Fruit fly (Drosophila melanogaster): ENCODE data around the gene CG44153.
A peak's percentile ranks its signal among the peaks of the same experiment; 100 is the strongest.

The CG44153 gene

DNA sequence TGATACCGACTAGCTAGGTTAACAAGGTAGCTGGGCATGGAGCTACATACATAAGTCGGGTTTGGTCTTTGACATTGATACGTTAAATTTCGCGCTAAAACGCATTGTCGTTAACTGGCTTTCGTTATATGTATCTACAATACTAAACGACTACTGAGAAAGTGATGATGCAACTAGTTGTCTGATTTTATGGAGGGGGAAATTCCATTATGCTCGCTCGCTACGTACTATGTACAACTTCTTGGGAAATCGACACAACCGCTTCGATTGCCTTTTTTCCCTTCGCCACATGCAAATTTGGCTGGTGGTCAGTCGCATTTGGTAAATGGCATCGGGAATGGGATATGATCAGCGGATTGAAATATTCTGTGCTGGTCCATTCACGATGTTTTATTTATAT, 40.0 kb upstream of the CG44153 start:
- TF ChIP-seq tj (GFP tag; optimal IDR thresholded peaks at IDR 0.05): peak; percentile 77
- TF ChIP-seq Mnt (GFP tag; optimal IDR thresholded peaks at IDR 0.05): no peak

DNA sequence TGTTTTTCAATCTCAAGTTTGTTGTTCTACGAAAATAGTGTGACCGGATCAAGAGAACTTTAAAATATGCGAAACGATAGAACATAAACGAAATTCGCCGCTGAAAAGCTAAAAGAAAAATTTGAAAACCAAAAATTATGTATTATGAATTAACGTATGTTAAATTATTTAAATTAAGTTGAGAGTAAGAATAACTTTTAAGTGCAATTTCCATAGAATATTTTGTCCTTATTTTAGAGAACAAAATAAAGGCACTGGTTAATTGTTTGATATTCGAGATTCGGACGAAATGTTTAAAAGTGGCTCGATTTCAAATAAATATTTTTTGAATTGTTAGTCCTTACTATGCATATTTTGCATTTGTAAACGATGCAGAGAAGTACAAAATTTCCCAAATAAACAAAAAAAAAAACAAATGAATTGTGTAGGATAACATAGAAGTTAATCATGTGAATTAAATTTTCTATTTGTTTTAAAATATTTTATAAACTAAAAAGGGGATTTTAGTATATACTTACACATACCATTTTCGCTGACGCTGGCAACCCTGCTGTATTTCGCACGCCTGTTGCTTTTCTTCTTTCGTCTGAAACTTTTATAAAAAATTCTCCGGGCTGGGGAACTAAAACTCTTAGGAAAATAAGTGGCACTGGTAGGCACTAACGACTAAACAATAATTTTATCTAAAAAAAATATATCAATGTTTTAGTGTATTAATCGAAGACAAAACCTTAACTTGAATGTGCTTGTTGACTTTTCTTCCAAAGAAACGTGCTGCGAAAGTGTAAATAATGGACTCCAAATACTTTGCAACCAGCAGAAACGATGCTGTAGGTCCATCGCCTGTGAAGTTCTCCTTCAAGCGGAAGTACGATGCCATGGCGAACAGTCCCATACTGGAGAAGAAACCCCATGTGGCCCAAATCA, 30.8 kb upstream of the CG44153 start, which contains the start of the genes CG5727 and ath:
CG5727 (minus strand) TSS at position 51 of the 927 bp plus-strand sequence.
ath (plus strand) TSS at position 513 of the 927 bp plus-strand sequence.
- TF ChIP-seq bab1 (GFP tag; optimal IDR thresholded peaks at IDR 0.05) (no peak), ovo (GFP tag; optimal IDR thresholded peaks at IDR 0.05) (no peak), CG14711 (tag; optimal IDR thresholded peaks at IDR 0.05) (peak; percentile 85), Mnt (GFP tag; optimal IDR thresholded peaks at IDR 0.05) (peak; percentile 15), CG33017 (tag; optimal IDR thresholded peaks at IDR 0.05) (no peak), CG7045 (GFP tag; optimal IDR thresholded peaks at IDR 0.05) (peak; percentile 17), pad (GFP tag; optimal IDR thresholded peaks at IDR 0.05) (no peak), CG1620 (GFP tag; optimal IDR thresholded peaks at IDR 0.05) (peak; percentile 11), Clk (GFP tag; optimal IDR thresholded peaks at IDR 0.05) (no peak), CG7101 (tag; optimal IDR thresholded peaks at IDR 0.05) (no peak), CG12768 (GFP tag; optimal IDR thresholded peaks at IDR 0.05) (no peak), kay (GFP tag; ENCODE audit: borderline replicate concordance) (peak; percentile 67), cnc (optimal IDR thresholded peaks at IDR 0.05) (no peak), CG11617 (GFP tag; optimal IDR thresholded peaks at IDR 0.05) (peak; percentile 21), Crg-1 (GFP tag; optimal IDR thresholded peaks at IDR 0.05) (peak; percentile 11), tj (GFP tag; optimal IDR thresholded peaks at IDR 0.05) (no peak)

DNA sequence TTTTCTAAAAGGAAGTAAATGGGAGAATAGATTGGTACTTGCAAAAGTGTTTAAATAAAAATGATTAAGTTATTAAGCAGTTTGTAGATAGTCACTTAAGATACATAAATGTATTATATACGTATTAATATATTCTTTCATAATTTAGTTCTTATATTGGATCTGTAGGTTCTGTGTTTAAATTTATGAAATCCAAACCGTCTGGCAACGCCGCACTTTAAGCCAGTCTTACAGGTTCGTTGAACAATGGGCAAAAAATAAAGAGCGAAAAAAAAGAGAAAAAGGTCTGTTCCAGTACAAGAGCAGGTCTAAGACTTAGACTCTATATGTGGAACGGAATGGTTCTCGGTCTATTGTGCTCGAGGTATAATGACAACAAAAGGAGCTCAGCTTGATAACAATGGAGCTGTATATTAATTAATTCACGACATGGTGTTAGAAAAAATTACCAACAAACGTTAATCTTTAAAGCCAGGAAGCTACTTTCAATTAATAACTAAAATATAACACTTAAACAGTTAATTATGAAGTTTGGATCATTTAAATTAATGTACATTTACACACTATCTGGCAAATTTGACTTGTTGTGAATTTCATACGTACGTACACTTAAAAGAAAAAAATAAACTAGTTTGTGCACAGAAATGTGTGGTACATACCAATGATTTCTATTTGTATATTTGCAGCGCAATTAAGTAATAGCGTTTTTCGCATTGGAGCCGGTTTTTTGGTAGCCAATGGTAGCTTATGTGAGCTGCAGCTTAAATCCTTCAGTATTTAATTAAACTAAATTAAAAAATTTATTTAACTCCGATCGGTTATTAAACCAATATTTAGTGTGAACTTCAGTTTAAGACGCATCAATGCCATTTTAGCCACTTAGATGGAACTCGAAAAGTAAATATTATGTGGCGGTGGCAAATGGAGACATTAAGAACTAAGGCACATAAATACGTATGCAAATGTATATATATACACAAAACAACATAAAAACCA, 29.0 kb upstream of the CG44153 start, which contains the start of gene CG5731:
CG5731 (minus strand) TSS at position 946 of the 996 bp plus-strand sequence.
- peak; percentile 76 for TF ChIP-seq kay (GFP tag; ENCODE audit: borderline replicate concordance)
- no peak for TF ChIP-seq cic (GFP tag; optimal IDR thresholded peaks at IDR 0.05)
- TF ChIP-seq Crg-1 (GFP tag; optimal IDR thresholded peaks at IDR 0.05): no peak
- no peak for TF ChIP-seq pad (GFP tag; optimal IDR thresholded peaks at IDR 0.05)
- TF ChIP-seq Mnt (GFP tag; optimal IDR thresholded peaks at IDR 0.05): no peak
- TF ChIP-seq CG11617 (GFP tag; optimal IDR thresholded peaks at IDR 0.05): no peak
- no peak for TF ChIP-seq ovo (GFP tag; optimal IDR thresholded peaks at IDR 0.05)
- TF ChIP-seq CG1620 (GFP tag; optimal IDR thresholded peaks at IDR 0.05): no peak
- no peak for TF ChIP-seq CG7045 (GFP tag; optimal IDR thresholded peaks at IDR 0.05)

DNA sequence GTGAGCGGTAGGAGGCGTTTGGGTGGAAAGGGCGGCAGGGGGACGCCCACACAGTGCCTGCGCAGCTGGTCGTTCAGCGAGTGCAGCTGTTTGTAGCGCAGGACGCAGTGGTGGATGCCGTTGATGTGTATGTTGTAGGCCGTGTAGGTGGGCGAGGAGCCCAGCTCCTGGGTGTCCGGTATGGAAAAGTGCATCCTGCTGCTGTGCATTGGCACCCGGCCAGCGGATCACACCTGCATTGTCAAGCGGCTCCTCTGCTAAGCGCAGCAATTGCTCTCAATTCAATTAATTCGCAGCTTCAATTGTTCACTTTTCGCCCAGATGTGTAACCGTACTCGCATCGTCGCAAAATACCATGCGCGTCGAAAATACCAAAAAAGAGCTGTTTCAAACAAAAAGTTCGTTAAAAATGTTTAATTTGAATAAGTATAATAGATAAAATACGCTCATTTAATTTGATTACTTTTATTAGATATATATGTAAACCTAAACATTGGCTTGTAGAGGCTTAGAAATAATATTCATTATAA, 26.6 kb upstream of the CG44153 start, which contains the start of gene Snx17:
Snx17 (minus strand) TSS at position 329 of the 530 bp plus-strand sequence.
- TF ChIP-seq tj (GFP tag; optimal IDR thresholded peaks at IDR 0.05) (no peak), kay (GFP tag; ENCODE audit: borderline replicate concordance) (no peak), CG7101 (tag; optimal IDR thresholded peaks at IDR 0.05) (no peak), ovo (GFP tag; optimal IDR thresholded peaks at IDR 0.05) (no peak), CG11617 (GFP tag; optimal IDR thresholded peaks at IDR 0.05) (no peak), cic (GFP tag; optimal IDR thresholded peaks at IDR 0.05) (no peak), Clk (GFP tag; optimal IDR thresholded peaks at IDR 0.05) (no peak), cnc (optimal IDR thresholded peaks at IDR 0.05) (no peak), Crg-1 (GFP tag; optimal IDR thresholded peaks at IDR 0.05) (no peak), pad (GFP tag; optimal IDR thresholded peaks at IDR 0.05) (no peak), bab1 (GFP tag; optimal IDR thresholded peaks at IDR 0.05) (no peak), CG1620 (GFP tag; optimal IDR thresholded peaks at IDR 0.05) (no peak), Hr96 (GFP tag; optimal IDR thresholded peaks at IDR 0.05) (no peak), toe (GFP tag; optimal IDR thresholded peaks at IDR 0.05) (no peak), CG5204 (GFP tag; optimal IDR thresholded peaks at IDR 0.05) (no peak)

DNA sequence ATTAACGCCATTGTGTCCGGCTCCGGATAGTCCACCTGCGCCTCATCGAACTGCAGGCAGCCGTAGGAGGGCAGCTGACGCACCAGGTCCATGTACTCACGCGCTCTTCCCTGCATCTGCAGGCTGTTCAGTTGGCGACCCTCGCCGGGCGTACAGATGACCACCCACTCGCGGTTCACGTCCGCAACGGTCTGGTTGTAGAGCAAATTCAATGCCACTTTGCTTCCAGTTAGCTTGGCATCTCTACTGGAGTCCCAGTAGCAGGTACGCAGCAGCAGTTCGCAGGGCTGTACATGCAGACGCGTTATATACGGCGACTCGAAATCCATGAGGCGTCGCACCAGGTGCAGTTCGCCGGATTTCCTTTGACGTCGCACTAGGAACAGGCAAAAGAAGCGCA, 25.9 kb upstream of the CG44153 start:
- TF ChIP-seq Clk (GFP tag; optimal IDR thresholded peaks at IDR 0.05): no peak
- TF ChIP-seq kay (GFP tag; ENCODE audit: borderline replicate concordance): no peak
- no peak for TF ChIP-seq CG11617 (GFP tag; optimal IDR thresholded peaks at IDR 0.05)
- TF ChIP-seq cnc (optimal IDR thresholded peaks at IDR 0.05): no peak
- no peak for TF ChIP-seq cic (GFP tag; optimal IDR thresholded peaks at IDR 0.05)

DNA sequence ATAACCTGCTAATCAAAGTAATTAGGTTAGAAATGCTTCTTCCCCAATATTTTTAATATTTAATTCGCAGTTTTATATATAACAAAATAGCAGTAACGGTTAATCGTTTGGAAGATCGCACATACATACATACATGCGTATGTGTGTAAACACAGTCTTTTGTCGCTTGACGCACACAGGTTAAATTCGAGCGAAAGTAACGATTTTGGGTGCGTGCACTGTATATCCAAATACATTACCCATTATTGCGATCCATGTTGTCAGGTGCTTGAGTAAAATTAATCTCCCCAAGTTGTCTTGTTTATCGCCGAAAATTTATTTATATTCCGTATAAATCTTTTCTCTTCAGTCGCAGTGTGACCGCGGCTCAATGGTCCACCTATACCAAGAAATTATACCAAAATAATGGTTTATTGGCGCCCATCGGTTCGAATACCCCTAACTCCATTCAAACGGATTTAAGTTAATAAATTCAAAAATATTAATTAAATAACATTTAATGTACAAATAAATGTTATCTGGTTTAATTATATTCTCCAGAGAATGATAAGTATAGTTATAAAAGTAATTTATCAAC, 24.0 kb upstream of the CG44153 start, which contains the start of gene CG34159:
CG34159 (minus strand) TSS at position 385 of the 577 bp plus-strand sequence.
- TF ChIP-seq bab1 (GFP tag; optimal IDR thresholded peaks at IDR 0.05) (peak; percentile 42), pad (GFP tag; optimal IDR thresholded peaks at IDR 0.05) (no peak), CG1620 (GFP tag; optimal IDR thresholded peaks at IDR 0.05) (no peak), ovo (GFP tag; optimal IDR thresholded peaks at IDR 0.05) (peak; percentile 73), CG14711 (tag; optimal IDR thresholded peaks at IDR 0.05) (no peak), Mnt (GFP tag; optimal IDR thresholded peaks at IDR 0.05) (no peak)

Measured in whole organism, adult.